Worm (Caenorhabditis elegans): Measurements from ENCODE around the gene ZK652.8.

ce11 chrIII:7815056-7815366 lies 28.4 kb downstream of the ZK652.8 start:
- no peak for TF ChIP-seq mls-2 (tag; optimal IDR thresholded peaks at IDR 0.05)
- TF ChIP-seq snpc-4 (tag; optimal IDR thresholded peaks at IDR 0.05) = no peak
- no peak for TF ChIP-seq nhr-76 (tag; optimal IDR thresholded peaks at IDR 0.05)
- TF ChIP-seq nhr-237 (tag; optimal IDR thresholded peaks at IDR 0.05) = no peak
- no peak for TF ChIP-seq zip-8 (tag; optimal IDR thresholded peaks at IDR 0.05)
- no peak for TF ChIP-seq nhr-28 (tag; optimal IDR thresholded peaks at IDR 0.05)
- no peak for TF ChIP-seq pha-4 (tag; optimal IDR thresholded peaks at IDR 0.05)
- no peak for TF ChIP-seq lsy-2 (tag; optimal IDR thresholded peaks at IDR 0.05)
- TF ChIP-seq nhr-12 (tag; optimal IDR thresholded peaks at IDR 0.05) = no peak
- TF ChIP-seq ztf-11 (tag; optimal IDR thresholded peaks at IDR 0.05) = no peak
- no peak for TF ChIP-seq unc-39 (tag; optimal IDR thresholded peaks at IDR 0.05)
- no peak for TF ChIP-seq lin-32 (GFP tag; optimal IDR thresholded peaks at IDR 0.05)
